Worm (Caenorhabditis elegans): ENCODE measurements around the gene F54H5.14.

DNA sequence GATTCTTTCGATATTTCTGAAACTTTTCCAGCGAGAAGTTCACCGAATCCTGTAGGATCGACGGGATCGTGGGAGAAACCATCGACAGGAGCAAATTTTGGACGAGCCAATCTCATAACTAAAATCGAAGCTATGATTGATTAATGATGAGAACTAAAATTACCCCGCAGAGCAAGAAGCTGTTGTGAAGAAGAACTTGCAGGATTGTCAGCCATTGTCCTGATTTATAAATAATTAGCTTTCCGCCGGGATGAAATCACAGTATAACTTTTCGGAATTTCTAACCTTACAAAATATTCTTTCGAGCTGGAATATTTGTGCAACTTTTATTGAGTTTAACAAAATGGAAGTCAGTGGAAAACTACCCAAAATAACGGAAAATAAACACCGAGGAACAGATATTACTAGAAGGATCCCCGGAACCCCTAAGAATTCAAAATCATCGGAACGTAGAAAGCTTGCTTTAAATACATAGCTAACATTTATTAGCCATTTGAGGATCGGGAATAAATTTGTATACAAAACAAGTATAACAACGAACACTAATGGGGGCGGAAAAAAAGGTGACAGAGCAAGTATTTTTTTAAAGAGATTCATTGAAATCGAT lies 37.8 kb downstream of the F54H5.14 start, which contains the start of gene C56C10.7:
- TF ChIP-seq unc-62 (GFP tag; optimal IDR thresholded peaks at IDR 0.05): no peak
- no peak for TF ChIP-seq nhr-237 (tag; optimal IDR thresholded peaks at IDR 0.05)
